Worm (Caenorhabditis elegans): ENCODE results near the gene R05G6.9.

ce11 chrIV:7491464-7491863 is 24.6 kb downstream of the R05G6.9 start, which contains the start of gene F55G1.1:
- no peak for TF ChIP-seq dao-5 (tag; optimal IDR thresholded peaks at IDR 0.05)
- TF ChIP-seq him-1 (tag; optimal IDR thresholded peaks at IDR 0.05): no peak
- no peak for TF ChIP-seq W03F9.2 (tag; optimal IDR thresholded peaks at IDR 0.05)

Data from whole organism, L4/young adult.